Worm (Caenorhabditis elegans): Measurements from ENCODE around the gene srt-11.

DNA sequence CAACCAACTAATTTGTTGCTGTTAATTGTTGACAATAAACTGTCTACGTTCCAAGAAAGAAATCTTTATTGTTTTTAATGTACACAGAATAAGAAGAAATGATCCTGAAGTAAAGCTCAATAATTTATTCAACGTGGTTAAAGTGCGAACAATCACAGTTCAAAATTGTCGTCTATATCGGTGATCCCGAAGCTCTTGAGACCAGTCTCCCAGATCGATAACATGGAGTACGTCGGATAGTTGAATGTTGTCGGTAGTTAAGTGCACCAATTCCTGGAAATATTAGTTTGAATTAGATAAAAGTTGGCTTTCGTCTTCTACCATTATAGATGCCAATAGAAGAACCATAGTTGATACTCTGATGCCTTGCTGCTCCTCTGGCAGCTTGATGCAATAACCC is 10.3 kb downstream of the srt-11 start:
- TF ChIP-seq nhr-90 (tag; optimal IDR thresholded peaks at IDR 0.05) (no peak), egrh-3 (GFP tag; IDR thresholded peaks at IDR 0.05) (no peak), efl-1 (GFP tag; optimal IDR thresholded peaks at IDR 0.05) (no peak), tbx-9 (tag; optimal IDR thresholded peaks at IDR 0.05; ENCODE audit: borderline replicate concordance) (no peak), lsy-27 (tag; optimal IDR thresholded peaks at IDR 0.05; ENCODE audit: borderline replicate concordance, insufficient read depth) (no peak), K11D2.4 (GFP tag; IDR thresholded peaks at IDR 0.05) (no peak), hsf-1 (GFP tag; IDR thresholded peaks at IDR 0.05) (peak; percentile 65), gei-17 (GFP tag; optimal IDR thresholded peaks at IDR 0.05) (no peak), ztf-3 (GFP tag; optimal IDR thresholded peaks at IDR 0.05) (no peak), nfya-2 (GFP tag; IDR thresholded peaks at IDR 0.05) (no peak), F23B12.7 (tag; optimal IDR thresholded peaks at IDR 0.05; ENCODE audit: insufficient read depth) (no peak), Y56A3A.18 (GFP tag; IDR thresholded peaks at IDR 0.05) (peak; percentile 44; the same call in 1 of the 2 replicates), pha-4 (tag; optimal IDR thresholded peaks at IDR 0.05) (no peak), F55B11.4 (tag; optimal IDR thresholded peaks at IDR 0.05; ENCODE audit: borderline replicate concordance, insufficient read depth) (no peak)

All from whole organism, young adult.